Fruit fly (Drosophila melanogaster) whole organism, pupa: ENCODE data around the gene CG13026.

Experiments used
- CG12605 ChIP-seq: fragments of 200-800 bp; sonication (Bioruptor generic); IDR thresholded peaks from 2 replicates; pipeline ENCODE4 v1.3.6; 2022; ENCODE audit warnings: missing biosample characterization, missing genetic modification characterization
- CG14655 ChIP-seq: fragments of 200-800 bp; sonication (Bioruptor generic); optimal IDR thresholded peaks from 3 replicates; lab custom pipeline; 2017; ENCODE audit warnings: mild to moderate bottlenecking, missing biosample characterization, missing genetic modification reagents, missing genetic modification characterization
- CG15710 ChIP-seq: fragments of 200-800 bp; sonication (Bioruptor generic); optimal IDR thresholded peaks from 2 replicates; lab custom pipeline; 2018; ENCODE audit warnings: missing biosample characterization, mild to moderate bottlenecking, missing genetic modification characterization, moderate library complexity
- CG32121 ChIP-seq: fragments of 200-800 bp; sonication (Bioruptor generic); IDR thresholded peaks from 2 replicates; pipeline ENCODE4 v1.3.6; 2022; ENCODE audit warnings: missing biosample characterization, missing genetic modification characterization
- CG8159 ChIP-seq: fragments of 200-800 bp; sonication (Bioruptor generic); optimal IDR thresholded peaks from 3 replicates; lab custom pipeline; 2018; ENCODE audit warnings: missing biosample characterization, mild to moderate bottlenecking, missing genetic modification characterization, moderate library complexity
- CG8301 ChIP-seq: fragments of 200-800 bp; sonication (Bioruptor generic); optimal IDR thresholded peaks from 2 replicates; lab custom pipeline; 2018; ENCODE audit warnings: missing biosample characterization, mild to moderate bottlenecking, missing genetic modification characterization
- CG9948 ChIP-seq: fragments of 200-800 bp; sonication (Bioruptor generic); optimal IDR thresholded peaks from 2 replicates; lab custom pipeline; 2018; ENCODE audit warnings: missing biosample characterization, mild to moderate bottlenecking, missing genetic modification characterization, moderate library complexity
- Ets98B ChIP-seq: fragments of 200-800 bp; sonication (Bioruptor generic); IDR thresholded peaks from 2 replicates; pipeline ENCODE4 v1.3.6; 2022; ENCODE audit warnings: missing biosample characterization, missing genetic modification characterization
- fd96Ca ChIP-seq: fragments of 200-800 bp; sonication (Bioruptor generic); IDR thresholded peaks from 3 replicates; pipeline ENCODE4 v1.3.6; 2022; ENCODE audit warnings: missing biosample characterization, missing genetic modification characterization

- TF ChIP-seq Ets98B, result no peak
- no peak for TF ChIP-seq CG32121 (GFP tag; lab: Robert Waterston, UW)
- TF ChIP-seq CG15710 (tag; lab: Kevin White, UChicago), result no peak
- TF ChIP-seq CG8159 (tag; lab: Kevin White, UChicago), result no peak
- no peak for TF ChIP-seq CG14655 (GFP tag; lab: Kevin White, UChicago)
- no peak for TF ChIP-seq CG9948
- TF ChIP-seq CG8301 (tag; lab: Kevin White, UChicago), result no peak
- no peak for TF ChIP-seq CG12605 (GFP tag; lab: Robert Waterston, UW)
- TF ChIP-seq fd96Ca (GFP tag; lab: Robert Waterston, UW), result no peak
These were observed 47.0 kb upstream of the CG13026 start for dm6 chr3L:16772755-16773523.
